Fruit fly (Drosophila melanogaster): ENCODE results near the gene CTCF.

CTCF gene

dm6 chr3L:7367798-7368678 lies 11.5 kb upstream of the CTCF start (continued):
- TF ChIP-seq CG7987 (GFP tag; optimal IDR thresholded peaks at IDR 0.05): no peak
- no peak for TF ChIP-seq jigr1 (GFP tag; IDR thresholded peaks at IDR 0.05)
- TF ChIP-seq CG12769 (tag; optimal IDR thresholded peaks at IDR 0.05): peak; percentile 48
- peak; percentile 35 for TF ChIP-seq lilli (GFP tag; optimal IDR thresholded peaks at IDR 0.05)
- peak; percentile 9 for TF ChIP-seq CG12391 (tag; optimal IDR thresholded peaks at IDR 0.05)
- TF ChIP-seq Lpt (GFP tag; optimal IDR thresholded peaks at IDR 0.05): no peak
- no peak for TF ChIP-seq CG10959 (GFP tag; IDR thresholded peaks at IDR 0.05)
- no peak for TF ChIP-seq Deaf1 (tag; optimal IDR thresholded peaks at IDR 0.05)
- peak; percentile 94 for TF ChIP-seq cg (GFP tag; optimal IDR thresholded peaks at IDR 0.05)
- no peak for TF ChIP-seq lov (optimal IDR thresholded peaks at IDR 0.05)
- 0 out of 3 replicates have a peak, but pooled peaks have one; percentile 29 for TF ChIP-seq lov (GFP tag; IDR thresholded peaks at IDR 0.05)
- peak; percentile 19 for TF ChIP-seq Sry-δ (GFP tag; optimal IDR thresholded peaks at IDR 0.05)
- TF ChIP-seq klu (GFP tag; IDR thresholded peaks at IDR 0.05): peak; percentile 46
- TF ChIP-seq CG2889 (GFP tag; IDR thresholded peaks at IDR 0.05): peak; percentile 36; the same call in 1 of the 3 replicates
- TF ChIP-seq CG2678 (tag; optimal IDR thresholded peaks at IDR 0.05): peak; percentile 45
- TF ChIP-seq Sox102F (GFP tag; optimal IDR thresholded peaks at IDR 0.05): no peak
- TF ChIP-seq az2 (GFP tag; optimal IDR thresholded peaks at IDR 0.05): peak; percentile 1
- peak; percentile 9 for TF ChIP-seq en (GFP tag; optimal IDR thresholded peaks at IDR 0.05)
- no peak for TF ChIP-seq CG16815 (GFP tag; optimal IDR thresholded peaks at IDR 0.05)
- TF ChIP-seq slbo (GFP tag; IDR thresholded peaks at IDR 0.05): peak; percentile 45
- peak; percentile 16 for TF ChIP-seq CG18619 (GFP tag; optimal IDR thresholded peaks at IDR 0.05)
- TF ChIP-seq Mrtf (GFP tag; IDR thresholded peaks at IDR 0.05): no peak
- TF ChIP-seq CG33557 (GFP tag; optimal IDR thresholded peaks at IDR 0.05): no peak
- peak; percentile 15; the same call in 1 of the 3 replicates for TF ChIP-seq row (GFP tag; IDR thresholded peaks at IDR 0.05)
- peak in 1 of 2 experiments; percentile 37 for TF ChIP-seq bsh (GFP tag; optimal IDR thresholded peaks at IDR 0.05)
- TF ChIP-seq CTCF (GFP tag; optimal IDR thresholded peaks at IDR 0.05): peak; percentile 39
- TF ChIP-seq kay (GFP tag; optimal IDR thresholded peaks at IDR 0.05): peak; percentile 89
- peak; percentile 20 for TF ChIP-seq CG17829 (tag; optimal IDR thresholded peaks at IDR 0.05)
- TF ChIP-seq Hmr (GFP tag; optimal IDR thresholded peaks at IDR 0.05): peak; percentile 31
- TF ChIP-seq otp (GFP tag; IDR thresholded peaks at IDR 0.05): no peak
- no peak for TF ChIP-seq trh (GFP tag; optimal IDR thresholded peaks at IDR 0.05)
- peak; percentile 57 for TF ChIP-seq CG32532 (GFP tag; IDR thresholded peaks at IDR 0.05)
- 0 out of 2 replicates have a peak, but pooled peaks have one; percentile 31 for TF ChIP-seq GATAe (GFP tag; conservative IDR thresholded peaks at IDR 0.05)
- peak; percentile 62 for TF ChIP-seq CG11695 (GFP tag; IDR thresholded peaks at IDR 0.05)
- TF ChIP-seq sens (GFP tag): peak; percentile 67
- TF ChIP-seq CG33213 (GFP tag; optimal IDR thresholded peaks at IDR 0.05): no peak
- peak; percentile 7 for TF ChIP-seq HLHmδ (GFP tag; optimal IDR thresholded peaks at IDR 0.05)
- TF ChIP-seq Six4 (GFP tag; optimal IDR thresholded peaks at IDR 0.05): peak; percentile 1
- peak; percentile 18 for TF ChIP-seq Fer1 (GFP tag; optimal IDR thresholded peaks at IDR 0.05)
- peak; percentile 12 for TF ChIP-seq CG1603 (tag; optimal IDR thresholded peaks at IDR 0.05)
- peak; percentile 62; the same call in 1 of the 3 replicates for TF ChIP-seq CG17361 (GFP tag; IDR thresholded peaks at IDR 0.05)
- TF ChIP-seq Hr78 (GFP tag; optimal IDR thresholded peaks at IDR 0.05): peak in 1 of 2 experiments; percentile 47
- TF ChIP-seq lmd (GFP tag; IDR thresholded peaks at IDR 0.05): no peak
- TF ChIP-seq sens-2 (GFP tag; IDR thresholded peaks at IDR 0.05): 0 out of 2 replicates have a peak, but pooled peaks have one; percentile 17
- peak; percentile 42 for TF ChIP-seq CG31441 (GFP tag; IDR thresholded peaks at IDR 0.05)
- TF ChIP-seq HHEX (GFP tag; optimal IDR thresholded peaks at IDR 0.05): peak; percentile 57
- TF ChIP-seq Camta (GFP tag; optimal IDR thresholded peaks at IDR 0.05): peak; percentile 22
- TF ChIP-seq yki (optimal IDR thresholded peaks at IDR 0.05): no peak
- no peak for TF ChIP-seq pfk (GFP tag; optimal IDR thresholded peaks at IDR 0.05)
- peak; percentile 47; the same call in 1 of the 3 replicates for TF ChIP-seq CG34422 (GFP tag; IDR thresholded peaks at IDR 0.05)
